Fruit fly (Drosophila melanogaster) whole organism, embryonic: ENCODE results near the gene ash1.
A peak's percentile ranks its signal among the peaks of the same experiment; 100 is the strongest.

Experiments
- Bdp1 ChIP-seq: fragments of 200-800 bp; sonication (Bioruptor generic); optimal IDR thresholded peaks from 3 replicates; lab custom pipeline; 2016; ENCODE audit warnings: missing biosample characterization, missing genetic modification characterization
- CG11398 ChIP-seq: fragments of 200-800 bp; sonication (Bioruptor generic); optimal IDR thresholded peaks from 2 replicates; lab custom pipeline; 2016; ENCODE audit warnings: missing biosample characterization, missing genetic modification characterization
- CG13296 ChIP-seq: fragments of 200-800 bp; sonication (Bioruptor generic); optimal IDR thresholded peaks from 3 replicates; lab custom pipeline; 2018; ENCODE audit warnings: missing biosample characterization, mild to moderate bottlenecking, missing genetic modification characterization
- CG14014 ChIP-seq: fragments of 200-800 bp; sonication (Bioruptor generic); IDR thresholded peaks from 2 replicates; pipeline ENCODE4 v1.3.6; 2022; ENCODE audit warnings: missing biosample characterization, missing genetic modification characterization
- CG14441 ChIP-seq: fragments of 200-800 bp; sonication (Bioruptor generic); IDR thresholded peaks from 2 replicates; pipeline ENCODE4 v1.3.6; 2022; ENCODE audit warnings: missing biosample characterization, missing genetic modification characterization
- CG14667 ChIP-seq: fragments of 200-800 bp; sonication (Bioruptor generic); IDR thresholded peaks from 2 replicates; pipeline ENCODE4 v1.3.6; 2022; ENCODE audit warnings: missing biosample characterization, missing genetic modification characterization
- CG14710 ChIP-seq: fragments of 200-800 bp; sonication (Bioruptor generic); optimal IDR thresholded peaks from 3 replicates; lab custom pipeline; 2019; ENCODE audit warnings: missing biosample characterization, mild to moderate bottlenecking, missing genetic modification characterization, moderate library complexity
- CG14965 ChIP-seq: fragments of 200-800 bp; sonication (Bioruptor generic); optimal IDR thresholded peaks from 2 replicates; lab custom pipeline; 2016; ENCODE audit warnings: missing biosample characterization, missing genetic modification characterization, borderline replicate concordance
- CG34422 ChIP-seq: fragments of 200-800 bp; sonication (Bioruptor generic); IDR thresholded peaks from 3 replicates; pipeline ENCODE4 v1.3.6; 2022; ENCODE audit warnings: missing biosample characterization, missing genetic modification characterization
- CG3726 ChIP-seq: fragments of 200-800 bp; sonication (Bioruptor generic); IDR thresholded peaks from 3 replicates; pipeline ENCODE4, ENCODE4 v1.3.6; 2022; ENCODE audit warnings: missing biosample characterization, missing genetic modification characterization
- CG4328 ChIP-seq: fragments of 200-800 bp; sonication (Bioruptor generic); optimal IDR thresholded peaks from 3 replicates; lab custom pipeline; 2017; ENCODE audit warnings: missing biosample characterization, missing genetic modification reagents, missing genetic modification characterization
- CG4707 ChIP-seq: fragments of 200-800 bp; sonication (Bioruptor generic); optimal IDR thresholded peaks from 2 replicates; lab custom pipeline; 2018; ENCODE audit warnings: missing biosample characterization, mild to moderate bottlenecking, missing genetic modification characterization, moderate library complexity
- CG6175 ChIP-seq: fragments of 200-800 bp; sonication (Bioruptor generic); IDR thresholded peaks from 3 replicates; pipeline ENCODE4 v1.3.6; 2022; ENCODE audit warnings: missing biosample characterization, missing genetic modification characterization
- CG7357 ChIP-seq: fragments of 200-800 bp; sonication (Bioruptor generic); IDR thresholded peaks from 3 replicates; pipeline ENCODE4 v1.3.6; 2022; ENCODE audit warnings: missing biosample characterization, missing genetic modification characterization
- CG7556 ChIP-seq: fragments of 200-800 bp; sonication (Bioruptor generic); optimal IDR thresholded peaks from 2 replicates; lab custom pipeline; 2017; ENCODE audit warnings: missing biosample characterization, mild to moderate bottlenecking, missing genetic modification characterization
- CG7786 ChIP-seq: fragments of 200-800 bp; sonication (Bioruptor generic); optimal IDR thresholded peaks from 2 replicates; lab custom pipeline; 2016; ENCODE audit warnings: missing biosample characterization, missing genetic modification characterization
- CG8359 ChIP-seq: fragments of 200-800 bp; sonication (Bioruptor generic); optimal IDR thresholded peaks from 2 replicates; lab custom pipeline; 2017; ENCODE audit warnings: missing biosample characterization, mild to moderate bottlenecking, missing genetic modification characterization, borderline replicate concordance
- CG8478 ChIP-seq: fragments of >200 bp; optimal IDR thresholded peaks from 2 replicates; lab custom pipeline; 2018
- CG8944 ChIP-seq: fragments of 200-800 bp; sonication (Bioruptor generic); optimal IDR thresholded peaks from 3 replicates; lab custom pipeline; 2016; ENCODE audit warnings: missing biosample characterization, missing genetic modification characterization
- CG9215 ChIP-seq: fragments of 200-800 bp; sonication (Bioruptor generic); IDR thresholded peaks from 2 replicates; pipeline ENCODE4 v1.3.6; 2022; ENCODE audit warnings: missing biosample characterization, missing genetic modification characterization
- CG9437 ChIP-seq: fragments of 200-800 bp; sonication (Bioruptor generic); optimal IDR thresholded peaks from 2 replicates; lab custom pipeline; 2018; ENCODE audit warnings: missing biosample characterization, mild to moderate bottlenecking, missing genetic modification characterization
- CG9727 ChIP-seq: fragments of 200-800 bp; sonication (Bioruptor generic); optimal IDR thresholded peaks from 3 replicates; lab custom pipeline; 2017; ENCODE audit warnings: missing biosample characterization, mild to moderate bottlenecking, missing genetic modification characterization
- Camta ChIP-seq: fragments of 200-800 bp; sonication (Bioruptor generic); optimal IDR thresholded peaks from 2 replicates; lab custom pipeline; 2016; ENCODE audit warnings: missing biosample characterization, missing genetic modification characterization
- Dll ChIP-seq: fragments of 200-800 bp; sonication (Bioruptor generic); IDR thresholded peaks from 4 replicates; pipeline ENCODE4 v1.3.6; 2022; ENCODE audit warnings: missing biosample characterization, missing genetic modification characterization; ENCODE audit not compliant: partially characterized antibody
- Dref ChIP-seq: fragments of 200-800 bp; sonication (Bioruptor generic); IDR thresholded peaks from 2 replicates; pipeline ENCODE4 v1.3.6; 2022; ENCODE audit warnings: missing biosample characterization, missing genetic modification characterization
- Drgx ChIP-seq: fragments of 200-800 bp; sonication (Bioruptor generic); IDR thresholded peaks from 2 replicates; pipeline ENCODE4 v1.3.6; 2022; ENCODE audit warnings: missing biosample characterization, missing genetic modification characterization
- E2f1 ChIP-seq: fragments of 200-800 bp; sonication (Bioruptor generic); IDR thresholded peaks from 2 replicates; pipeline ENCODE4 v1.3.6; 2022; ENCODE audit warnings: missing biosample characterization, missing genetic modification characterization
- Ets65A ChIP-seq: fragments of 200-800 bp; sonication (Bioruptor generic); peaks from one replicate; lab custom pipeline; 2016; ENCODE audit warnings: missing biosample characterization, missing genetic modification characterization
- Fer1 ChIP-seq: fragments of 200-800 bp; sonication (Bioruptor generic); optimal IDR thresholded peaks from 2 replicates; lab custom pipeline; 2017; ENCODE audit warnings: missing biosample characterization, mild to moderate bottlenecking, missing genetic modification characterization
- Hand ChIP-seq: fragments of 200-800 bp; sonication (Bioruptor generic); optimal IDR thresholded peaks from 2 replicates; lab custom pipeline; 2017; ENCODE audit warnings: mild to moderate bottlenecking, missing biosample characterization, missing genetic modification reagents, missing genetic modification characterization
- Hey ChIP-seq: fragments of 200-800 bp; sonication (Bioruptor generic); optimal IDR thresholded peaks from 3 replicates; lab custom pipeline; 2018; ENCODE audit warnings: missing biosample characterization, mild to moderate bottlenecking, missing genetic modification characterization
- Lpt ChIP-seq: fragments of >200 bp; optimal IDR thresholded peaks from 2 replicates; lab custom pipeline; 2018; ENCODE audit warnings: missing biosample characterization, missing genetic modification characterization
- Ptx1 ChIP-seq: fragments of 200-800 bp; sonication (Bioruptor generic); IDR thresholded peaks from 2 replicates; pipeline ENCODE4 v1.3.6; 2022; ENCODE audit warnings: missing biosample characterization, missing genetic modification characterization
- ato ChIP-seq: fragments of 200-800 bp; sonication (Bioruptor generic); IDR thresholded peaks from 2 replicates; pipeline ENCODE4 v1.3.6; 2022; ENCODE audit warnings: missing biosample characterization, missing genetic modification characterization; ENCODE audit not compliant: partially characterized antibody
- az2 ChIP-seq: fragments of 200-800 bp; sonication (Bioruptor generic); optimal IDR thresholded peaks from 3 replicates; lab custom pipeline; 2016; ENCODE audit warnings: missing biosample characterization, missing genetic modification characterization
- bab2 ChIP-seq: fragments of 200-800 bp; sonication (Bioruptor generic); optimal IDR thresholded peaks from 2 replicates; lab custom pipeline; 2016; ENCODE audit warnings: missing biosample characterization, missing genetic modification characterization
- cad ChIP-seq: fragments of >200 bp; optimal IDR thresholded peaks from 2 replicates; lab custom pipeline; 2017; ENCODE audit warnings: missing biosample characterization, missing genetic modification characterization
- crol ChIP-seq: fragments of 200-800 bp; sonication (Bioruptor generic); IDR thresholded peaks from 2 replicates; pipeline ENCODE4 v1.3.6; 2022; ENCODE audit warnings: missing biosample characterization, missing genetic modification characterization
- crp ChIP-seq, 2 experiments: fragments of 200-800 bp; sonication (Bioruptor generic); optimal IDR thresholded peaks; 2 replicates in 1 of 2; 3 replicates in 1 of 2; lab custom pipeline; 2017; ENCODE audit warnings: missing biosample characterization in 2 of 2, missing genetic modification characterization in 2 of 2, mild to moderate bottlenecking in 1 of 2, moderate library complexity in 1 of 2
- gce ChIP-seq: fragments of 200-800 bp; sonication (Bioruptor generic); IDR thresholded peaks from 3 replicates; pipeline ENCODE4 v1.3.6; 2022; ENCODE audit warnings: missing biosample characterization, missing genetic modification characterization
- hbn ChIP-seq: fragments of 200-800 bp; sonication (Bioruptor generic); IDR thresholded peaks from 2 replicates; pipeline ENCODE4 v1.3.6; 2022; ENCODE audit warnings: missing biosample characterization, missing genetic modification characterization; ENCODE audit not compliant: partially characterized antibody
- hkb ChIP-seq, 2 experiments: fragments of 200-800 bp in 1 of 2; fragments of >200 bp in 1 of 2; sonication (Bioruptor generic) in 1 of 2; IDR thresholded peaks in 1 of 2; optimal IDR thresholded peaks in 1 of 2; 2 replicates each; pipeline versions ENCODE4 v1.3.6 to Lab custom; 2017 to 2022; ENCODE audit warnings: missing biosample characterization in 1 of 2, missing genetic modification characterization in 1 of 2
- mam ChIP-seq: fragments of 200-800 bp; sonication (Bioruptor generic); optimal IDR thresholded peaks from 3 replicates; lab custom pipeline; 2016; ENCODE audit warnings: missing biosample characterization, missing genetic modification characterization
- p53 ChIP-seq: fragments of 200-800 bp; sonication (Bioruptor generic); optimal IDR thresholded peaks from 2 replicates; lab custom pipeline; 2016; ENCODE audit warnings: missing biosample characterization, missing genetic modification characterization
- pan ChIP-seq, 4 experiments: fragments of >200 bp in 3 of 4; fragments of 200-800 bp in 1 of 4; sonication (Bioruptor generic) in 1 of 4; optimal IDR thresholded peaks in 3 of 4; IDR thresholded peaks in 1 of 4; 2 replicates each; pipeline versions ENCODE4 v1.3.6 to Lab custom; 2017 to 2022; ENCODE audit warnings: missing biosample characterization in 2 of 4, missing genetic modification characterization in 2 of 4, mixed read lengths in 1 of 4
- pfk ChIP-seq: fragments of 200-800 bp; sonication (Bioruptor generic); optimal IDR thresholded peaks from 2 replicates; lab custom pipeline; 2018; ENCODE audit warnings: missing biosample characterization, mild to moderate bottlenecking, missing genetic modification characterization, moderate library complexity
- pum ChIP-seq: fragments of 200-800 bp; sonication (Bioruptor generic); optimal IDR thresholded peaks from 2 replicates; lab custom pipeline; 2016; ENCODE audit warnings: missing biosample characterization, missing genetic modification characterization
- tap ChIP-seq: fragments of 200-800 bp; optimal IDR thresholded peaks from 3 replicates; lab custom pipeline; 2019; ENCODE audit warnings: missing biosample characterization, mild to moderate bottlenecking, missing genetic modification characterization, moderate library complexity
- tup ChIP-seq: fragments of 200-800 bp; sonication (Bioruptor generic); optimal IDR thresholded peaks from 2 replicates; lab custom pipeline; 2016; ENCODE audit warnings: missing biosample characterization, mild to moderate bottlenecking, missing genetic modification characterization, moderate library complexity
- z ChIP-seq: fragments of 200-800 bp; sonication (Bioruptor generic); IDR thresholded peaks from 3 replicates; pipeline ENCODE4 v1.3.6; 2022; ENCODE audit warnings: missing biosample characterization, missing genetic modification characterization

ash1 gene

dm6 chr3L:19598369-19599148 is at the start of gene ash1, which contains the start of gene Taf6 (continued):
- TF ChIP-seq CG13296 (no peak), tap (tag; lab: Kevin White, UChicago) (no peak), gce (no peak), CG8359 (no peak), CG3726 (no peak), Hand (GFP tag; lab: Kevin White, UChicago) (no peak), CG14965 (GFP tag; lab: Kevin White, UChicago) (no peak), CG4328 (no peak), Ets65A (GFP tag; lab: Kevin White, UChicago) (peak; percentile 59), hbn (peak; percentile 55; the same call in 1 of the 2 replicates), p53 (GFP tag; lab: Kevin White, UChicago) (no peak), CG34422 (GFP tag; lab: Robert Waterston, UW) (0 out of 3 replicates have a peak, but pooled peaks have one; percentile 11), pum (GFP tag; lab: Kevin White, UChicago) (no peak), CG4707 (GFP tag; lab: Kevin White, UChicago) (no peak), CG8478 (lab: Kevin White, UChicago) (no peak), z (no peak), pan (optimal IDR thresholded peaks at IDR 0.05; lab: Kevin White, UChicago) (no peak), pan (GFP tag; optimal IDR thresholded peaks at IDR 0.05 in 1 of 2, IDR thresholded peaks at IDR 0.05 in 1 of 2) (no peak), CG11398 (GFP tag; lab: Kevin White, UChicago) (no peak), tup (GFP tag; lab: Kevin White, UChicago) (no peak), Lpt (GFP tag; lab: Kevin White, UChicago) (no peak), CG9215 (no peak), ato (GFP tag; lab: Robert Waterston, UW) (no peak), CG9727 (GFP tag; lab: Kevin White, UChicago) (peak; percentile 5), CG9437 (GFP tag; lab: Kevin White, UChicago) (no peak), crol (GFP tag; lab: Robert Waterston, UW) (no peak), Bdp1 (no peak), hkb (optimal IDR thresholded peaks at IDR 0.05; lab: Kevin White, UChicago) (peak; percentile 13), hkb (GFP tag; IDR thresholded peaks at IDR 0.05; lab: Robert Waterston, UW) (no peak), CG14710 (tag; lab: Kevin White, UChicago) (peak; percentile 100), Fer1 (GFP tag; lab: Kevin White, UChicago) (no peak), CG14667 (GFP tag; lab: Robert Waterston, UW) (no peak), az2 (GFP tag; lab: Kevin White, UChicago) (no peak), bab2 (GFP tag; lab: Kevin White, UChicago) (no peak), crp (GFP tag; optimal IDR thresholded peaks at IDR 0.05; lab: Kevin White, UChicago) (peak in 1 of 2 experiments; percentile 29), CG14014 (GFP tag; lab: Robert Waterston, UW) (no peak), CG7357 (no peak), CG8944 (GFP tag; lab: Kevin White, UChicago) (no peak), Ptx1 (GFP tag; lab: Robert Waterston, UW) (no peak), pfk (GFP tag; lab: Kevin White, UChicago) (no peak), Dref (peak; percentile 30; the same call in 1 of the 2 replicates), Camta (GFP tag; lab: Kevin White, UChicago) (no peak), Dll (GFP tag; lab: Robert Waterston, UW) (peak; percentile 76), CG7786 (GFP tag; lab: Kevin White, UChicago) (no peak), CG14441 (GFP tag; lab: Robert Waterston, UW) (no peak), Drgx (GFP tag; lab: Robert Waterston, UW) (no peak), Hey (tag; lab: Kevin White, UChicago) (no peak), CG6175 (GFP tag; lab: Robert Waterston, UW) (no peak), CG7556 (GFP tag; lab: Kevin White, UChicago) (no peak), E2f1 (no peak), cad (GFP tag; lab: Kevin White, UChicago) (no peak), mam (GFP tag; lab: Kevin White, UChicago) (no peak)
